Worm (Caenorhabditis elegans): ENCODE data around the gene cisd-3.1.

DNA sequence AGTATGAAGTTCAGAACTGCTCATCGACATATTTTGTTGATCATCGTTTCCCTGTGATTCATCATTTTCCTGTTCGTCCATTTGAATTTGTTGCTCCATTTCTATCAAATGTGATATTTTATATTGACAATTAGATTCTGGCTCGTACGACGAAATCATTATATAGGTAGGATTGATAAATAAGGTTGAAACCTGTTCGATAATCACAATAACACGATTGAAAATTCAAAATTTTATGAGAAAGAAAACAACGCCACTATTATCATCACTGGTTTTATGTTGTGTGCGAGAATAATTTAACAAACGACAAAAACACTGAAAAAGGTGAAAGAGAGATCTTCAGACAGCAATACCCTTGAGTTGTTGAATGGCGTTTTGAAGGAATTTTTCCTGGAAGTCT is 51.6 kb downstream of the cisd-3.1 start, which contains the start of gene apc-11:
- no peak for TF ChIP-seq nhr-237 (tag; optimal IDR thresholded peaks at IDR 0.05)
- TF ChIP-seq aly-2 (tag; optimal IDR thresholded peaks at IDR 0.05) = no peak
- TF ChIP-seq nhr-11 (tag; optimal IDR thresholded peaks at IDR 0.05) = no peak
- TF ChIP-seq ama-1 (optimal IDR thresholded peaks at IDR 0.05) = no peak
- no peak for TF ChIP-seq lin-15B (tag; optimal IDR thresholded peaks at IDR 0.05)
- TF ChIP-seq tbx-2 (tag; optimal IDR thresholded peaks at IDR 0.05) = no peak
- TF ChIP-seq zag-1 (tag; optimal IDR thresholded peaks at IDR 0.05) = no peak

Measured in whole organism, L3 larva.